Worm (Caenorhabditis elegans) whole organism, midembryonic: ENCODE results near the gene F19H8.2.
A peak's percentile ranks its signal among the peaks of the same experiment; 100 is the strongest.

Experiments
- T22C8.4 ChIP-seq: fragments of 200-800 bp; sonication (Bioruptor generic); IDR thresholded peaks from 2 replicates; pipeline ENCODE4 v1.3.6; 2022; ENCODE audit warnings: missing genetic modification characterization, missing compliant biosample characterization
- cog-1 ChIP-seq: sonication (generic microtip); optimal IDR thresholded peaks from 2 replicates; lab custom pipeline; 2016; ENCODE audit warnings: missing genetic modification characterization, missing compliant biosample characterization
- flt-1 ChIP-seq: fragments of 200-800 bp; sonication (Bioruptor generic); IDR thresholded peaks from 2 replicates; pipeline ENCODE4 v1.3.6; 2022; ENCODE audit warnings: missing genetic modification characterization, missing compliant biosample characterization
- klf-2 ChIP-seq: fragments of 200-800 bp; sonication (Bioruptor generic); conservative IDR thresholded peaks from 2 replicates; pipeline ENCODE4 v1.3.6; 2022; ENCODE audit warnings: missing genetic modification reagents, missing genetic modification characterization, missing compliant biosample characterization
- med-1 ChIP-seq: sonication (generic microtip); optimal IDR thresholded peaks from 2 replicates; lab custom pipeline; 2017; ENCODE audit warnings: missing genetic modification characterization, mild to moderate bottlenecking, missing compliant biosample characterization, antibody characterized with exemption, missing genetic modification reagents; ENCODE audit not compliant: insufficient read depth
- ref-1 ChIP-seq: fragments of 200-800 bp; sonication (Bioruptor generic); conservative IDR thresholded peaks from 2 replicates; pipeline ENCODE4 v1.3.6; 2022; ENCODE audit warnings: missing genetic modification reagents, missing genetic modification characterization, missing compliant biosample characterization
- tab-1 ChIP-seq: fragments of 200-800 bp; sonication (Bioruptor generic); IDR thresholded peaks from 2 replicates; pipeline ENCODE4 v1.3.6; 2022; ENCODE audit warnings: missing genetic modification characterization, missing compliant biosample characterization
- ztf-23 ChIP-seq: fragments of 200-800 bp; sonication (Bioruptor generic); IDR thresholded peaks from 2 replicates; pipeline ENCODE4 v1.3.6; 2022; ENCODE audit warnings: missing genetic modification reagents, missing genetic modification characterization, missing compliant biosample characterization
- ztf-29 ChIP-seq: fragments of 200-800 bp; sonication (Bioruptor generic); IDR thresholded peaks from 2 replicates; pipeline ENCODE4 v1.3.6; 2022; ENCODE audit warnings: missing genetic modification reagents, missing genetic modification characterization, missing compliant biosample characterization

F19H8.2 gene

DNA sequence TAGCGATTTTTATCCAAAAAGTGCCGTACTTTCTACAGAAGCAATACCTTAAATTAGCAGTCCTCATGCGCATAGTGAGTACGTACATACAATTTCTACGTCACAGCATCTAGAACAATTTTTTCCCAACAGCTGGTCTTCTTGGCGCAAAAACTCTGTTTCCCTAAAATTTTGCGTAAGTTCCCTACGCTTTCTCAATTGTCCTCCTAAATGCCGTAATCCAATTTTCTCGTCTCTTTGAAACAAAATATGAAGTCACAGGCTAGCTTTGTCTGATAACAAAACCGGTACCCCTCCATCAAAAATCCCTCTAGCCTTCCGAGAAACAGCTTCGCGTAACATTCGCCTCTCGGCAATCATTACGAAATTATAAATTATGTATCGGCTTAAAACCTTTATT lies 27.2 kb upstream of the F19H8.2 start, which contains the start of gene C38C6.3:
Gene C38C6.3, plus strand, starts transcription at position 301 of the 400 bp plus-strand sequence.
- TF ChIP-seq cog-1 (no peak), ztf-23 (no peak), T22C8.4 (no peak), med-1 (no peak), ztf-29 (GFP tag; lab: Robert Waterston, UW) (no peak), ref-1 (GFP tag; lab: Robert Waterston, UW) (no peak), klf-2 (GFP tag; lab: Robert Waterston, UW) (no peak), flt-1 (GFP tag; lab: Robert Waterston, UW) (no peak), tab-1 (no peak)

- no peak for TF ChIP-seq flt-1 (GFP tag; lab: Robert Waterston, UW)
- no peak for TF ChIP-seq klf-2 (GFP tag; lab: Robert Waterston, UW)
- no peak for TF ChIP-seq ref-1 (GFP tag; lab: Robert Waterston, UW)
- no peak for TF ChIP-seq ztf-23
- no peak for TF ChIP-seq med-1
- TF ChIP-seq T22C8.4: no peak
- TF ChIP-seq tab-1: no peak
- TF ChIP-seq ztf-29 (GFP tag; lab: Robert Waterston, UW): no peak
Measured at ce11 chrII:14627330-14627729, 21.7 kb upstream of the F19H8.2 start, which contains the start of gene tag-297. tag-297 (plus strand) TSS chrII:14627630.

DNA sequence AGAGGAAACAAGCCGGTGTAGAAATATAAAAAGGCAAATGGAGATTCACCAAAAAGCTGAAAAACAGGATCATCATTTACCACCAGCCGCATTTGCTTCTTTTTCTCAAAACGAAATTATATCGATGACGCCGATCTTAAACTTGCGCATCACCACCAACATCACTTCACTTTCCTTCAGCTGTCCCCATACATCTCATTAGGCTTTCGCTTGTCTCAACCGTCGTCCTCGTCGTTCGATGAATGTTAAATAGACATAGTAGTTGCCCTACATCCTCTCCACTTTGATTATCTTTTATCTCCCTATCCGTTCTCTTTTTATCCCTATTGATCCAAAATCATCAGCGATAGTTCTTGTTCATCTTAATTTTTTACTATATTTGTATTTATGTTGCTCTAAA lies 21.2 kb upstream of the F19H8.2 start:
- TF ChIP-seq ref-1 (GFP tag; lab: Robert Waterston, UW): no peak
- TF ChIP-seq ztf-29 (GFP tag; lab: Robert Waterston, UW): no peak

DNA sequence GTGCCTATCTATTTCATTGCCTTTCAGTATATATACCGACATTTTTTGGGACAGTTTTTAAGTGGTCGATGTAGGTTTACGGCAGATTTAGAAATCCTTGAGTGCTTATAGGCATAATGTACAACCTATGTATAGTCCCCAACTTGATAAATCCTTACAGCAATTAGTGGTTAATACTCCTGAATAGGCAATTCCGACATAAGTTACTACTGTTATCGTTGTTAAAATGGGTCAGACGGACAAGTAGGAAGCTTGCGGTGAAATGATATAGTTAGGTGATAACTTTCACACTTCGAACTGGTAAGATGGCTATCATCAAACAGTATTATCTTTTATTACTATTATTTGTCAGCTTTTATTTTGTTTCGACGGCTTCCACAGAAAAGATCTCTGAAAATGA lies 17.1 kb upstream of the F19H8.2 start, which contains the start of gene mltn-10:
Gene mltn-10, plus strand, starts transcription at position 301 of the 400 bp plus-strand sequence.
- no peak for TF ChIP-seq ztf-23
- no peak for TF ChIP-seq med-1
- TF ChIP-seq T22C8.4: no peak
- TF ChIP-seq klf-2 (GFP tag; lab: Robert Waterston, UW): no peak
- no peak for TF ChIP-seq flt-1 (GFP tag; lab: Robert Waterston, UW)
- no peak for TF ChIP-seq ztf-29 (GFP tag; lab: Robert Waterston, UW)
- no peak for TF ChIP-seq tab-1
- TF ChIP-seq ref-1 (GFP tag; lab: Robert Waterston, UW): no peak
- no peak for TF ChIP-seq cog-1

ce11 chrII:14620730-14621129 lies 15.1 kb upstream of the F19H8.2 start:
- TF ChIP-seq T22C8.4 (no peak), flt-1 (GFP tag; lab: Robert Waterston, UW) (no peak)

DNA sequence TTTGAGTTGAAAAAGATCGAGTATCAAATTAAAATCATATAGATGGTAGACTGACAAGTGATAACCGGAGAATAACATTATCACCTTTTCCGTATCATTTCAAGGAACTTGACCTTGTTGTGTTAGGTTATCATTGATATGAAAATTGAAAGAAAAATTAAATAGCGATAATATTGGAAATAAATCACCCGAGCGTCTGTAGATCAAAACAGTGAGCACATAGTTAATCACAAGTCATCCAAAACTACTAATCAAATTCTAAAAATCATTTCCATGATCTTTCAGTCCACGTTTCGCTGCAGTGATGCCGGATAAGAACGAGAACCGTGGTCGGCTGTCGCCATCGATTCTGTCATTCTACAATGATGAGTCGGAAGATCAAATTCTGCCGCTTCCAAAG lies 14.1 kb upstream of the F19H8.2 start:
- TF ChIP-seq ztf-29 (GFP tag; lab: Robert Waterston, UW): no peak
- TF ChIP-seq ref-1 (GFP tag; lab: Robert Waterston, UW): no peak
- no peak for TF ChIP-seq tab-1
- no peak for TF ChIP-seq cog-1
- TF ChIP-seq ztf-23: no peak
- TF ChIP-seq med-1: no peak
- no peak for TF ChIP-seq flt-1 (GFP tag; lab: Robert Waterston, UW)

DNA sequence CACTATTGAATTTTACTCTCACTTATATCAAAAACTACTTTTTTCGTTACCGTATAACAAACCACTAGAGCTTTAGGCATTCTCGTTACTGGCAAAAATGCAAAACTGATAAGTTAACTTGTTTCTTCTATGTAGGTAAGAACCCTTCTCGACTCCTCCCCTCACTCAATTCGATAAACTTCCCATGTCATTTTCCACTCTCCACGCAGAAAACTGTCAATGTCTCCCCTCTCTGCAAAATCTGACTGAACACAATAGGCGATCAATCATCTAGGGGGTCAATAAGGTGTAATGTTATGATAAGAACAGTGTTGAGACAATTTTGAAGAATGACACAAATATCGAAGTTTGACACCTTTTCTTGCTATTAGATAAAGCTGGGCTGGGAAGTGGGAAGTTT lies 13.1 kb upstream of the F19H8.2 start:
- TF ChIP-seq cog-1: no peak
- no peak for TF ChIP-seq ztf-23
- TF ChIP-seq med-1: no peak
- no peak for TF ChIP-seq klf-2 (GFP tag; lab: Robert Waterston, UW)
- TF ChIP-seq T22C8.4: no peak
- no peak for TF ChIP-seq tab-1
- no peak for TF ChIP-seq ref-1 (GFP tag; lab: Robert Waterston, UW)
- no peak for TF ChIP-seq ztf-29 (GFP tag; lab: Robert Waterston, UW)
- TF ChIP-seq flt-1 (GFP tag; lab: Robert Waterston, UW): no peak

DNA sequence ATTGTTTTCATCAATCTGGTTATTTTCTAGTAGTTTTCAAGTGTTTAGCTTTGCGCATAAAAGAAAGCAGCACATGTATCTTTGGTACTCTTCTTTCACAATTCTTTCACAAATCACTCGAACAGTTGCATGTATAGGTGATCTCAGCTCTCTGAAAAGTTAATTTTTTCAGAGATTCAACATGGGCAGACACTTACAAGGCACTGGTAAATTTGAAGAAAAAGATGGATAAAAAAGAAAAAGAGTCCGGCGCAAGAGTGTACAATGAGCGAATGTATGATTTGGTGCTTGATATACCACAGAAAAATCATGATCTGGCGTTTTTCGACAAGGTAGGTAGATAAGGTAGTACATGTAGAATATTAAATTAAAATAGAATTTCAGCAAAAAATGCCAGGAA lies 12.5 kb upstream of the F19H8.2 start:
- TF ChIP-seq med-1 (no peak), ref-1 (GFP tag; lab: Robert Waterston, UW) (no peak), cog-1 (no peak), flt-1 (GFP tag; lab: Robert Waterston, UW) (no peak), ztf-23 (no peak), tab-1 (no peak), T22C8.4 (no peak), klf-2 (GFP tag; lab: Robert Waterston, UW) (no peak), ztf-29 (GFP tag; lab: Robert Waterston, UW) (no peak)

- TF ChIP-seq klf-2 (GFP tag; lab: Robert Waterston, UW) (0 out of 2 replicates have a peak, but pooled peaks have one; percentile 42), ref-1 (GFP tag; lab: Robert Waterston, UW) (no peak), tab-1 (0 out of 2 replicates have a peak, but pooled peaks have one; percentile 26), ztf-23 (no peak), T22C8.4 (no peak)
Measured at ce11 chrII:14616927-14617326, 11.3 kb upstream of the F19H8.2 start.

DNA sequence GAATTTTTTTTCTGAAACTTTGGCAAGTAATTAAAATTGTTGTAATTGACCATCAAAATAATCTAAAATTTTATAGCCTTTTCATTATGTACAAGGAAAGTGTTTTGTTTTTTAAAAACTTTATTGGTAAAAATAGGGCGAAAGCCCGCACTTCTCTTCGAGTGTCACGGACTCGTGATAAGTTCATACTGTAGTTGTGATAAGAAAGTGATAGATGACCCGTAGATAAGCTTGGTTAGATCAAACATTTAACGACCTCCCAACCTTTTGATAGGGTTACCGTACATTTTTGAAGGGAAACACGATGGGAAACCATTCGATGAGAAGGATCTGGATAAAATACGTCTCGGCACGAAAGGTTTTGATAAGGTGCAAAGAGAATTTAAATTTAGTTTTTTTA lies 10.7 kb upstream of the F19H8.2 start:
- TF ChIP-seq klf-2 (GFP tag; lab: Robert Waterston, UW) (no peak), med-1 (no peak), cog-1 (no peak), flt-1 (GFP tag; lab: Robert Waterston, UW) (no peak), tab-1 (no peak), ztf-29 (GFP tag; lab: Robert Waterston, UW) (no peak)

ce11 chrII:14615735-14616134 lies 10.1 kb upstream of the F19H8.2 start, which contains the start of gene mltn-9:
mltn-9 (plus strand) TSS chrII:14616035.
- TF ChIP-seq klf-2 (GFP tag; lab: Robert Waterston, UW) (no peak), ztf-23 (no peak), ref-1 (GFP tag; lab: Robert Waterston, UW) (no peak)

DNA sequence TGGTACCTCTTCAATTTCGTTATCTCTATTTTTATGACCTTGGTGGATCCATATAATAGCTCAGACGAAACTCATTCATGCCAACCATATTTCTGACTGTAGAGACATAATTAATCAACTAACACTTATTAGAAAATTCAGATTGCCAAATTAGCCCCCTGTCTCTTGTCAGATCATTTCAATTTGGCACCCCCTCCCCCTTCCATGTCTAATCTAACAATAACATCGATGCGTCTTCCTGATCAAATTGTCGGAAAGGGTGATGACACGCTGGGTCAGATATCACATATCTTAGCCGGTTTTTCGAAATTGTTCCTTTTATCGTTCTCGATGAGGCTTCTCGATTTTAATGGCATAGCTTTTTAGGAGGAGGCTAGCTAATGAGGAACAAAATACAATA lies 5.6 kb upstream of the F19H8.2 start:
- no peak for TF ChIP-seq T22C8.4
